Fruit fly (Drosophila melanogaster): ENCODE results near the gene CG31559.

DNA sequence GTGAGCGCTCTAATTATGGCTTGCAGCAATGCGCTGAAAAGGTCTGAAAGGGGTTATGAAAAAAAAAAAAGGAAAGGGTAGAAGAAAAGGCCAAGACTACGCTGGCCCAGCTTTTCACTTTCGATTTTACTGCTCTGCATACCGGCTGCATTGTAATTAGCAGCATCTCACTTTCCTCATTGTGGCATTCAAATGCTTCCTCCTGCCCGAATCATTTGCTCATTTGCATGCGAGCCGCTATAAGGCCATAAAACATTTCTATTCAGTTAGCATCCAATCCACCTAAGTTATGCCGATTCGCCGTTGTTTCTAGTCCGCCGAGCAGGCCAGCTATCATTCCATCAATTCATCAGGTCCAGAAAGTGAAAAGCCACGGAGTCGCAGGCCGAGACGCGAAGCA lies 3.5 kb downstream of the CG31559 start:
- TF ChIP-seq Dll (optimal IDR thresholded peaks at IDR 0.05) (no peak), pan (optimal IDR thresholded peaks at IDR 0.05) (no peak), CG8478 (optimal IDR thresholded peaks at IDR 0.05) (no peak), psq (optimal IDR thresholded peaks at IDR 0.05) (no peak), usp (GFP tag; optimal IDR thresholded peaks at IDR 0.05) (no peak), EcR (GFP tag; optimal IDR thresholded peaks at IDR 0.05) (no peak)
